Fruit fly (Drosophila melanogaster) whole organism, embryonic: ENCODE data around the gene CG15876.

Experiments
- Aef1 ChIP-seq: fragments of 200-800 bp; sonication (Bioruptor generic); IDR thresholded peaks from 3 replicates; pipeline ENCODE4 v1.3.6; 2022; ENCODE audit warnings: missing biosample characterization, missing genetic modification characterization
- BtbVII ChIP-seq: fragments of 200-800 bp; sonication (Bioruptor generic); optimal IDR thresholded peaks from 3 replicates; lab custom pipeline; 2017; ENCODE audit warnings: missing biosample characterization, mild to moderate bottlenecking, missing genetic modification characterization
- C15 ChIP-seq: fragments of 200-800 bp; sonication (Bioruptor generic); IDR thresholded peaks from 3 replicates; pipeline ENCODE4 v1.3.6; 2022; ENCODE audit warnings: missing biosample characterization, missing genetic modification characterization
- CG10321 ChIP-seq: fragments of 200-800 bp; sonication (Bioruptor generic); IDR thresholded peaks from 2 replicates; pipeline ENCODE4 v1.3.6; 2022; ENCODE audit warnings: missing biosample characterization, missing genetic modification characterization
- CG10979 ChIP-seq: fragments of 200-800 bp; sonication (Bioruptor generic); optimal IDR thresholded peaks from 2 replicates; lab custom pipeline; 2018; ENCODE audit warnings: missing biosample characterization, mild to moderate bottlenecking, missing genetic modification characterization, moderate library complexity
- CG11456 ChIP-seq: fragments of 200-800 bp; sonication (Bioruptor generic); IDR thresholded peaks from 3 replicates; pipeline ENCODE4 v1.3.6; 2022; ENCODE audit warnings: missing biosample characterization, missing genetic modification characterization
- CG11560 ChIP-seq: fragments of 200-800 bp; sonication (Bioruptor generic); IDR thresholded peaks from 3 replicates; pipeline ENCODE4 v1.3.6; 2022; ENCODE audit warnings: missing biosample characterization, missing genetic modification characterization
- CG12071 ChIP-seq: fragments of 200-800 bp; sonication (Bioruptor generic); optimal IDR thresholded peaks from 3 replicates; lab custom pipeline; 2018; ENCODE audit warnings: missing biosample characterization, mild to moderate bottlenecking, missing genetic modification characterization
- CG12104 ChIP-seq: fragments of 200-800 bp; sonication (Bioruptor generic); optimal IDR thresholded peaks from 3 replicates; lab custom pipeline; 2016; ENCODE audit warnings: missing biosample characterization, missing genetic modification characterization
- CG1233 ChIP-seq: fragments of 200-800 bp; sonication (Bioruptor generic); optimal IDR thresholded peaks from 4 replicates; lab custom pipeline; 2018; ENCODE audit warnings: missing biosample characterization, mild to moderate bottlenecking, missing genetic modification characterization
- CG14014 ChIP-seq: fragments of 200-800 bp; sonication (Bioruptor generic); IDR thresholded peaks from 2 replicates; pipeline ENCODE4 v1.3.6; 2022; ENCODE audit warnings: missing biosample characterization, missing genetic modification characterization
- CG15269 ChIP-seq: fragments of 200-800 bp; sonication (Bioruptor generic); optimal IDR thresholded peaks from 2 replicates; lab custom pipeline; 2018; ENCODE audit warnings: missing biosample characterization, mild to moderate bottlenecking, missing genetic modification characterization, moderate library complexity
- CG15479 ChIP-seq: fragments of 200-800 bp; sonication (Bioruptor generic); optimal IDR thresholded peaks from 3 replicates; lab custom pipeline; 2019; ENCODE audit warnings: missing biosample characterization, mild to moderate bottlenecking, missing genetic modification characterization, moderate library complexity
- CG15601 ChIP-seq: fragments of 200-800 bp; sonication (Bioruptor generic); optimal IDR thresholded peaks from 3 replicates; lab custom pipeline; 2019; ENCODE audit warnings: missing biosample characterization, mild to moderate bottlenecking, missing genetic modification characterization, moderate library complexity
- CG16863 ChIP-seq: fragments of 200-800 bp; sonication (Bioruptor generic); optimal IDR thresholded peaks from 3 replicates; lab custom pipeline; 2016; ENCODE audit warnings: missing biosample characterization, missing genetic modification characterization
- CG17385 ChIP-seq: fragments of 200-800 bp; sonication (Bioruptor generic); optimal IDR thresholded peaks from 3 replicates; lab custom pipeline; 2018; ENCODE audit warnings: missing biosample characterization, mild to moderate bottlenecking, missing genetic modification characterization
- CG17829 ChIP-seq: fragments of 200-800 bp; optimal IDR thresholded peaks from 2 replicates; lab custom pipeline; 2019; ENCODE audit warnings: missing biosample characterization, mild to moderate bottlenecking, missing genetic modification characterization, moderate library complexity
- CG2889 ChIP-seq: fragments of 200-800 bp; sonication (Bioruptor generic); IDR thresholded peaks from 3 replicates; pipeline ENCODE4 v1.3.6; 2022; ENCODE audit warnings: missing biosample characterization, missing genetic modification characterization
- CG32532 ChIP-seq: fragments of 200-800 bp; sonication (Bioruptor generic); IDR thresholded peaks from 2 replicates; pipeline ENCODE4 v1.3.6; 2022; ENCODE audit warnings: missing biosample characterization, missing genetic modification characterization
- CG32772 ChIP-seq: fragments of 200-800 bp; sonication (Bioruptor generic); IDR thresholded peaks from 2 replicates; pipeline ENCODE4 v1.3.6; 2022; ENCODE audit warnings: missing biosample characterization, missing genetic modification characterization
- CG3407 ChIP-seq: fragments of 200-800 bp; sonication (Bioruptor generic); optimal IDR thresholded peaks from 2 replicates; lab custom pipeline; 2018; ENCODE audit warnings: missing biosample characterization, mild to moderate bottlenecking, missing genetic modification characterization
- CG9727 ChIP-seq: fragments of 200-800 bp; sonication (Bioruptor generic); optimal IDR thresholded peaks from 3 replicates; lab custom pipeline; 2017; ENCODE audit warnings: missing biosample characterization, mild to moderate bottlenecking, missing genetic modification characterization
- Drgx ChIP-seq: fragments of 200-800 bp; sonication (Bioruptor generic); IDR thresholded peaks from 2 replicates; pipeline ENCODE4 v1.3.6; 2022; ENCODE audit warnings: missing biosample characterization, missing genetic modification characterization
- ERR ChIP-seq: fragments of 200-800 bp; sonication (Bioruptor generic); optimal IDR thresholded peaks from 2 replicates; lab custom pipeline; 2016; ENCODE audit warnings: missing biosample characterization, missing genetic modification characterization
- HHEX ChIP-seq: fragments of 200-800 bp; sonication (Bioruptor generic); optimal IDR thresholded peaks from 3 replicates; lab custom pipeline; 2017; ENCODE audit warnings: missing biosample characterization, mild to moderate bottlenecking, missing genetic modification characterization, missing genetic modification reagents
- Nf-YA ChIP-seq: fragments of 200-800 bp; sonication (Bioruptor generic); IDR thresholded peaks from 2 replicates; pipeline ENCODE4 v1.3.6; 2022; ENCODE audit warnings: missing biosample characterization, missing genetic modification characterization
- Poxn ChIP-seq: fragments of 200-800 bp; sonication (Bioruptor generic); IDR thresholded peaks from 2 replicates; pipeline ENCODE4 v1.3.6; 2022; ENCODE audit warnings: missing biosample characterization, missing genetic modification characterization
- Scr ChIP-seq: fragments of 200-800 bp; sonication (Bioruptor generic); IDR thresholded peaks from 2 replicates; pipeline ENCODE4 v1.3.6; 2022; ENCODE audit warnings: missing biosample characterization, missing genetic modification characterization; ENCODE audit not compliant: partially characterized antibody
- Sox102F ChIP-seq: fragments of 200-800 bp; sonication (Bioruptor generic); optimal IDR thresholded peaks from 2 replicates; lab custom pipeline; 2018; ENCODE audit warnings: missing biosample characterization, mild to moderate bottlenecking, missing genetic modification characterization, moderate library complexity
- Stat92E ChIP-seq, 3 experiments: fragments of >200 bp in 2 of 3; fragments of 200-800 bp in 1 of 3; sonication (Bioruptor generic) in 1 of 3; optimal IDR thresholded peaks; 2 replicates each; lab custom pipeline; 2017 to 2019; ENCODE audit warnings: missing biosample characterization in 3 of 3, missing genetic modification characterization in 3 of 3, mild to moderate bottlenecking in 1 of 3, moderate library complexity in 1 of 3
- al ChIP-seq: fragments of 200-800 bp; sonication (Bioruptor generic); IDR thresholded peaks from 2 replicates; pipeline ENCODE4 v1.3.6; 2022; ENCODE audit warnings: missing biosample characterization, missing genetic modification characterization
- bcd ChIP-seq: fragments of 200-800 bp; sonication (Bioruptor generic); optimal IDR thresholded peaks from 2 replicates; lab custom pipeline; 2017; ENCODE audit warnings: missing biosample characterization, mild to moderate bottlenecking, missing genetic modification characterization
- cad ChIP-seq: fragments of >200 bp; optimal IDR thresholded peaks from 2 replicates; lab custom pipeline; 2017; ENCODE audit warnings: missing biosample characterization, missing genetic modification characterization
- caup ChIP-seq: fragments of 200-800 bp; sonication (Bioruptor generic); optimal IDR thresholded peaks from 3 replicates; lab custom pipeline; 2017; ENCODE audit warnings: missing biosample characterization, mild to moderate bottlenecking, missing genetic modification characterization, moderate library complexity; ENCODE audit not compliant: severe bottlenecking
- corto ChIP-seq: fragments of 200-800 bp; sonication (Bioruptor generic); optimal IDR thresholded peaks from 2 replicates; lab custom pipeline; 2016; ENCODE audit warnings: missing biosample characterization, mild to moderate bottlenecking, missing genetic modification characterization, moderate library complexity
- croc ChIP-seq: fragments of 200-800 bp; sonication (Bioruptor generic); conservative IDR thresholded peaks from 3 replicates; pipeline ENCODE4 v1.3.6; 2022; ENCODE audit warnings: missing biosample characterization, missing genetic modification characterization
- emc ChIP-seq: fragments of 200-800 bp; sonication (Bioruptor generic); optimal IDR thresholded peaks from 2 replicates; lab custom pipeline; 2016; ENCODE audit warnings: missing biosample characterization, missing genetic modification characterization
- gro ChIP-seq: fragments of 200-800 bp; sonication (Bioruptor generic); optimal IDR thresholded peaks from 2 replicates; lab custom pipeline; 2016; ENCODE audit warnings: missing biosample characterization, missing genetic modification characterization
- hb ChIP-seq: fragments of 200-800 bp; sonication (Bioruptor generic); IDR thresholded peaks from 3 replicates; pipeline ENCODE4 v1.3.6; 2022; ENCODE audit warnings: missing biosample characterization, missing genetic modification characterization; ENCODE audit not compliant: partially characterized antibody
- oc ChIP-seq: fragments of 200-800 bp; sonication (Bioruptor generic); optimal IDR thresholded peaks from 2 replicates; lab custom pipeline; 2018; ENCODE audit warnings: missing biosample characterization, mild to moderate bottlenecking, missing genetic modification characterization, moderate library complexity
- p53 ChIP-seq: fragments of 200-800 bp; sonication (Bioruptor generic); optimal IDR thresholded peaks from 2 replicates; lab custom pipeline; 2016; ENCODE audit warnings: missing biosample characterization, missing genetic modification characterization
- sqz ChIP-seq: fragments of 200-800 bp; sonication (Bioruptor generic); optimal IDR thresholded peaks from 3 replicates; lab custom pipeline; 2018; ENCODE audit warnings: missing biosample characterization, mild to moderate bottlenecking, missing genetic modification characterization
- tin ChIP-seq: fragments of 200-800 bp; sonication (Bioruptor generic); optimal IDR thresholded peaks from 3 replicates; lab custom pipeline; 2016; ENCODE audit warnings: missing biosample characterization, missing genetic modification characterization
- vfl ChIP-seq: fragments of 200-800 bp; sonication (Bioruptor generic); optimal IDR thresholded peaks from 2 replicates; lab custom pipeline; 2016; ENCODE audit warnings: missing biosample characterization, missing genetic modification characterization

Gene CG15876

DNA sequence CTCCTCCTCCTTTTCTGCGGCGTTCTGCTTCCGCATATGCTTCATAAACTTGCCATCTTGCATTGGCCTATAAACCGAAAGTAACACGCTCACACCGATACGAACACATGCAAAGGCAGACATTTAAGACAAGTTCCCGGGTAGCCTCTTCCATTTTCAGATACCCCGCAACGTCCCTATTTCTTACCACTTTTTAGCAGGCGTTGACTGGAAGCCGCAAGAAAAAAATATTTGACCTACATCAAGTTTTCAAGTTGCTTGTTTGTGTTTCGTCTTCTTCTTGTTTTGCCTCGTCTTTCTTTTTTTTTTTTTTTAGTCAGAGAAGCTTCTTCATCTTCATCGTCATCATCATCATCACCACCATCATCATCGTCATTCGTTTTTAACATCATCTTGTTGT lies 25.1 kb upstream of the CG15876 start:
- TF ChIP-seq CG14014 (GFP tag; lab: Robert Waterston, UW) (no peak), tin (GFP tag; lab: Kevin White, UChicago) (no peak), al (no peak), caup (no peak), Poxn (GFP tag; lab: Robert Waterston, UW) (no peak), CG9727 (GFP tag; lab: Kevin White, UChicago) (no peak), CG11560 (tag; lab: Robert Waterston, UW) (no peak), p53 (no peak), hb (no peak), CG32772 (0 out of 2 replicates have a peak, but pooled peaks have one; percentile 7), Scr (GFP tag; lab: Robert Waterston, UW) (no peak), emc (GFP tag; lab: Kevin White, UChicago) (no peak), CG17385 (GFP tag; lab: Kevin White, UChicago) (peak; percentile 13), C15 (no peak), CG10979 (tag; lab: Kevin White, UChicago) (no peak), CG2889 (no peak), croc (GFP tag; lab: Robert Waterston, UW) (no peak), bcd (no peak), sqz (GFP tag; lab: Kevin White, UChicago) (peak; percentile 75), CG15269 (tag; lab: Kevin White, UChicago) (peak; percentile 45), BtbVII (GFP tag; lab: Kevin White, UChicago) (no peak), CG16863 (GFP tag; lab: Kevin White, UChicago) (no peak), Drgx (no peak), CG12104 (no peak), CG10321 (GFP tag; lab: Robert Waterston, UW) (no peak), vfl (no peak), oc (tag; lab: Kevin White, UChicago) (peak; percentile 15), CG17829 (tag; lab: Kevin White, UChicago) (no peak), HHEX (GFP tag; lab: Kevin White, UChicago) (no peak), Sox102F (no peak), Nf-YA (GFP tag; lab: Robert Waterston, UW) (no peak), CG15601 (tag; lab: Kevin White, UChicago) (no peak), gro (GFP tag; lab: Kevin White, UChicago) (no peak), ERR (no peak), CG11456 (no peak), CG3407 (GFP tag; lab: Kevin White, UChicago) (no peak)

dm6 chr3L:4709790-4710189 lies 15.1 kb upstream of the CG15876 start, which contains the start of gene CG13712:
CG13712 (minus strand) TSS chr3L:4709890.
- TF ChIP-seq CG1233 (GFP tag; lab: Kevin White, UChicago) (no peak), cad (GFP tag; lab: Kevin White, UChicago) (peak; percentile 25), Aef1 (GFP tag; lab: Robert Waterston, UW) (no peak), corto (GFP tag; lab: Kevin White, UChicago) (no peak), CG15479 (peak; percentile 66)

DNA sequence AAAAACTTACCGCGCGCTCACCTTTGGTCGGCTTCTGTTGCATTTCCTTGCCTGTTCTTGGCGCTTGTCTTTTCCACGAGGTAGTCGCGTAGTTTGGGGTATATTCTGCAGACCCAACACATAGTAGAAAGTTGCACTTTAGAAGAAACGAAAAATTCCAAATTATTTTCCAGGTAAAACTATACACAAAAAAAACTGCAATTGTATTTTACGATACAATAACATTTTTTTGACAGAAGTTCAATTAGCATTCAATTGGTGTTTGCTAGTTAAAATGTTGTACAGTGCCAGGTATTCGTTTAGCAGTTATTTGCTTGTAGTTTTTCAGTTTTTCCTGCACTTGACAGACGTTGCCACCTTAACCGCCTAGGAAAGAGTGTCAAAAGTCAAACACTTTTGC lies 13.9 kb upstream of the CG15876 start:
- TF ChIP-seq CG12071: no peak
- TF ChIP-seq vfl: no peak
- TF ChIP-seq CG32532 (GFP tag; lab: Robert Waterston, UW): no peak
- no peak for TF ChIP-seq Stat92E (GFP tag; optimal IDR thresholded peaks at IDR 0.05; lab: Kevin White, UChicago)
